Worm (Caenorhabditis elegans): ENCODE results near the gene sru-6.

sru-6 gene

DNA sequence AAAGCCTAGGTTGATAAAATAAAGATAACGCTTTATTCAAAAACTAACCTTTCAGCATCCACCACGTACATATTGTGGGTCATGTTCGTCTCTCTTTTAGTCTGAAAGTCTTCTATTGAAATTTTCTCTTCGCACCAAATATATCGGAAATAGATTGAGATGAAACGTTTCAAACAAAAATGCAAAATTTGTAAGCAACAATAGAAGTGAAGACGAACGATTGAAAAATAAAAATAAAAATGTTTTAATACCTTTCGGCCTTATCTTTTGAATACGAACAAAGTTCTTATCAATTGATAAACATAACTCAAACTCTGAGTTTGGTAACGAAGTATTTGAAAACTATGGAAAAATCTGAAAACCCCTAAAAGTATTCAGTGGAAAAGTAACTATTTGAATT, 42.7 kb downstream of the sru-6 start, which contains the start of gene F56H11.2:
Gene F56H11.2, minus strand, starts transcription at position 101 of the 400 bp plus-strand sequence.
- no peak for TF ChIP-seq him-1 (tag; optimal IDR thresholded peaks at IDR 0.05)
- no peak for TF ChIP-seq dao-5 (tag; optimal IDR thresholded peaks at IDR 0.05)
- no peak for TF ChIP-seq W03F9.2 (tag; optimal IDR thresholded peaks at IDR 0.05)

- TF ChIP-seq dao-5 (tag; optimal IDR thresholded peaks at IDR 0.05) (no peak), him-1 (tag; optimal IDR thresholded peaks at IDR 0.05) (no peak), W03F9.2 (tag; optimal IDR thresholded peaks at IDR 0.05) (no peak)
Observed at ce11 chrIV:9534342-9534741, 43.9 kb downstream of the sru-6 start.

DNA sequence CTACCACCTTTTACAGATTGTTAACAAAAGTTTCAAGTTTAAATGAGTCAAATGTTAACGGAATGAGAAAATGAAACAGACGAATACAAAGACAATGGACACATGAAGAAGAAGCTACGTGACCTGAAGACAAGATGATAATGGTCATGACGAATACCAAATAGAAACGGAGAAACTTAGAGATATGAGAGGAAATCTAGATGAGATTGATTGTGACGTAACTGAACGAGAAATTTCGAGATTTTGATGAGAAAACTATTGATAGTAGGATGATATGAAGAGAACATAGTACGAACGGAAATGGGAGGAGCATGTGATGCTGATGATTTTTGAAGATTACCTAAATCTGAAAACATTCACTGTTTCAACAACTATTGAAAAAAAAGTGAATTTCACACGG, 44.7 kb downstream of the sru-6 start:
- no peak for TF ChIP-seq W03F9.2 (tag; optimal IDR thresholded peaks at IDR 0.05)
- TF ChIP-seq dao-5 (tag; optimal IDR thresholded peaks at IDR 0.05), result no peak
- TF ChIP-seq him-1 (tag; optimal IDR thresholded peaks at IDR 0.05), result no peak

DNA sequence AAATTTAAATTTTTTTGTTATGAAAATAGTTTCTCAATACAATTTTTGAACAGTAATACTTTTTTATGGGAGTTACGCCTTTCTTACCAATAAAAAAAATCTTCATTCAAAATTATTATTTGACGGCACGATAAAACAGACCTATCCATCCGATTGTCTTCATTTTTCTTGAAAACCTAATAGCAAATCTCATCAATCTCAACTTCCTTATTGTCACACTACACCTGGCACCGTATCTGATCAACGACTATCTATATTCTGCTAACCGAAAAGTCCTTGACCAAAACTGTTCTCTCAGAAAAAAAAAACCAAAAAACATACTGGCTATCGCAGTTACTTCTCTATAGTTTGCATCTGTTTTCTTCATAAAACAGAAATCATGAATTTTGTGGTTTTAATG, 45.7 kb downstream of the sru-6 start:
- no peak for TF ChIP-seq dao-5 (tag; optimal IDR thresholded peaks at IDR 0.05)
- no peak for TF ChIP-seq W03F9.2 (tag; optimal IDR thresholded peaks at IDR 0.05)
- TF ChIP-seq him-1 (tag; optimal IDR thresholded peaks at IDR 0.05), result no peak

DNA sequence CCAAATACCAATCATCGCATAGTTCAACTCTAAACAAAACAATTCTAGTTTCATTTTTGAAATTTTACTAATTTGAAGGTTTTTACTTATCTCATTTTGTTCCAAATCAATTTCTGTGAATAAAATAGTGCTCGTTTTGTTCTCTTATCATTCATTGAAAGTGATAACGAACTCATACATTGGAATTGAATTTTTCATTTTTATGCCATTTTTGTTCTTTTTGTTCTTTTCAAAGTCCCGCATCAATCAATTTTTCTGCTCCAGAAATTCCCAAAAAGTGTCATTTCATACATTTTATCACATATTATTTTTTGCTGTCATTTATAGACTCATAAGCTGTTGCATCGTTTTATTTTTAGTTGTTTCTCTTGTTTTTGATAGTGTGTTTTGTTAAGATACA, 47.1 kb downstream of the sru-6 start:
- TF ChIP-seq W03F9.2 (tag; optimal IDR thresholded peaks at IDR 0.05) (peak; percentile 13), dao-5 (tag; optimal IDR thresholded peaks at IDR 0.05) (no peak)

- TF ChIP-seq dao-5 (tag; optimal IDR thresholded peaks at IDR 0.05) (no peak), W03F9.2 (tag; optimal IDR thresholded peaks at IDR 0.05) (no peak), him-1 (tag; optimal IDR thresholded peaks at IDR 0.05) (no peak)
Observed at ce11 chrIV:9538214-9538613, 47.8 kb downstream of the sru-6 start.

- TF ChIP-seq him-1 (tag; optimal IDR thresholded peaks at IDR 0.05), result no peak
- TF ChIP-seq dao-5 (tag; optimal IDR thresholded peaks at IDR 0.05), result no peak
- TF ChIP-seq W03F9.2 (tag; optimal IDR thresholded peaks at IDR 0.05), result no peak
Observed at ce11 chrIV:9540342-9540856, 50.0 kb downstream of the sru-6 start, which contains the start of gene fbl-1. fbl-1 (plus strand) TSS chrIV:9540806.
